Worm (Caenorhabditis elegans): ENCODE results near the gene nlp-101.

nlp-101 gene

ce11 chrX:7838582-7838981, at the start of gene nlp-101:
Gene nlp-101 (plus strand): TSS chrX:7838882.
- TF ChIP-seq ceh-90 (tag; optimal IDR thresholded peaks at IDR 0.05) (no peak), sox-4 (tag; optimal IDR thresholded peaks at IDR 0.05) (no peak), unc-130 (tag; optimal IDR thresholded peaks at IDR 0.05) (no peak), nhr-84 (tag; optimal IDR thresholded peaks at IDR 0.05) (no peak), aha-1 (tag; optimal IDR thresholded peaks at IDR 0.05) (no peak), ceh-82 (tag; optimal IDR thresholded peaks at IDR 0.05) (no peak), dsc-1 (tag; optimal IDR thresholded peaks at IDR 0.05) (no peak), lin-39 (tag; optimal IDR thresholded peaks at IDR 0.05) (no peak), sup-37 (GFP tag; optimal IDR thresholded peaks at IDR 0.05) (no peak), unc-30 (tag; optimal IDR thresholded peaks at IDR 0.05) (no peak), nhr-71 (tag; optimal IDR thresholded peaks at IDR 0.05) (no peak), ceh-63 (GFP tag; optimal IDR thresholded peaks at IDR 0.05) (no peak), nhr-47 (tag; optimal IDR thresholded peaks at IDR 0.05) (no peak), ama-1 (optimal IDR thresholded peaks at IDR 0.05) (no peak), snu-23 (GFP tag; optimal IDR thresholded peaks at IDR 0.05) (no peak), fkh-10 (GFP tag; optimal IDR thresholded peaks at IDR 0.05) (no peak)

ce11 chrX:7791802-7792201, 46.9 kb upstream of the nlp-101 start:
- TF ChIP-seq rnt-1 (tag; optimal IDR thresholded peaks at IDR 0.05) (no peak), aly-2 (tag; optimal IDR thresholded peaks at IDR 0.05) (no peak), fkh-10 (GFP tag; optimal IDR thresholded peaks at IDR 0.05) (no peak), alr-1 (tag; optimal IDR thresholded peaks at IDR 0.05; ENCODE audit: borderline replicate concordance) (no peak), ets-5 (GFP tag; IDR thresholded peaks at IDR 0.05) (no peak), C34B4.2 (tag; optimal IDR thresholded peaks at IDR 0.05) (no peak), unc-130 (tag; optimal IDR thresholded peaks at IDR 0.05) (no peak), egl-27 (tag; optimal IDR thresholded peaks at IDR 0.05) (no peak), nhr-77 (tag; optimal IDR thresholded peaks at IDR 0.05) (no peak), efl-1 (optimal IDR thresholded peaks at IDR 0.05) (peak in 1 of 2 experiments; percentile 20), efl-1 (GFP tag; optimal IDR thresholded peaks at IDR 0.05 in 1 of 2) (peak in 1 of 2 experiments; percentile 22), isw-1 (GFP tag; IDR thresholded peaks at IDR 0.05) (0 out of 2 replicates have a peak, but pooled peaks have one; percentile 15), sptf-1 (tag; optimal IDR thresholded peaks at IDR 0.05) (no peak), F16B12.6 (tag; optimal IDR thresholded peaks at IDR 0.05) (no peak), ces-1 (GFP tag; optimal IDR thresholded peaks at IDR 0.05) (no peak), efl-3 (GFP tag; optimal IDR thresholded peaks at IDR 0.05) (no peak), tbx-2 (tag; optimal IDR thresholded peaks at IDR 0.05) (peak; percentile 22), lin-14 (GFP tag; optimal IDR thresholded peaks at IDR 0.05) (peak; percentile 80), irx-1 (tag; optimal IDR thresholded peaks at IDR 0.05) (no peak), ama-1 (optimal IDR thresholded peaks at IDR 0.05) (no peak), egl-13 (tag; optimal IDR thresholded peaks at IDR 0.05) (peak; percentile 59), mab-9 (GFP tag; IDR thresholded peaks at IDR 0.05) (no peak), pax-3 (tag; optimal IDR thresholded peaks at IDR 0.05) (peak; percentile 19), nhr-11 (tag; optimal IDR thresholded peaks at IDR 0.05) (peak; percentile 56), fos-1 (tag; optimal IDR thresholded peaks at IDR 0.05) (peak; percentile 94), nhr-19 (GFP tag; conservative IDR thresholded peaks at IDR 0.05) (no peak), sox-4 (tag; optimal IDR thresholded peaks at IDR 0.05) (peak; percentile 8), nhr-28 (tag; optimal IDR thresholded peaks at IDR 0.05) (no peak), aha-1 (tag; optimal IDR thresholded peaks at IDR 0.05) (no peak), snpc-4 (tag; optimal IDR thresholded peaks at IDR 0.05) (no peak), ceh-90 (tag; optimal IDR thresholded peaks at IDR 0.05) (no peak), lsy-2 (tag; optimal IDR thresholded peaks at IDR 0.05) (peak in 1 of 2 experiments; percentile 28), Y116A8C.19 (tag; optimal IDR thresholded peaks at IDR 0.05; ENCODE audit: borderline replicate concordance) (no peak), elt-3 (tag; optimal IDR thresholded peaks at IDR 0.05) (no peak), unc-30 (tag; optimal IDR thresholded peaks at IDR 0.05) (no peak), unc-62 (GFP tag; optimal IDR thresholded peaks at IDR 0.05) (no peak), nhr-84 (tag; optimal IDR thresholded peaks at IDR 0.05) (no peak), fkh-4 (tag; optimal IDR thresholded peaks at IDR 0.05; ENCODE audit: borderline replicate concordance) (no peak), snu-23 (GFP tag; optimal IDR thresholded peaks at IDR 0.05) (no peak), lin-35 (GFP tag; optimal IDR thresholded peaks at IDR 0.05) (no peak), ceh-88 (GFP tag; IDR thresholded peaks at IDR 0.05) (no peak), blmp-1 (tag; optimal IDR thresholded peaks at IDR 0.05) (no peak), nhr-20 (tag; optimal IDR thresholded peaks at IDR 0.05) (peak; percentile 26), vab-15 (tag; optimal IDR thresholded peaks at IDR 0.05) (no peak), hlh-4 (tag; optimal IDR thresholded peaks at IDR 0.05) (peak; percentile 33)

Data from whole organism, L1 larva.